Fruit fly (Drosophila melanogaster): Measurements from ENCODE around the gene CG3191.

CG3191 gene

DNA sequence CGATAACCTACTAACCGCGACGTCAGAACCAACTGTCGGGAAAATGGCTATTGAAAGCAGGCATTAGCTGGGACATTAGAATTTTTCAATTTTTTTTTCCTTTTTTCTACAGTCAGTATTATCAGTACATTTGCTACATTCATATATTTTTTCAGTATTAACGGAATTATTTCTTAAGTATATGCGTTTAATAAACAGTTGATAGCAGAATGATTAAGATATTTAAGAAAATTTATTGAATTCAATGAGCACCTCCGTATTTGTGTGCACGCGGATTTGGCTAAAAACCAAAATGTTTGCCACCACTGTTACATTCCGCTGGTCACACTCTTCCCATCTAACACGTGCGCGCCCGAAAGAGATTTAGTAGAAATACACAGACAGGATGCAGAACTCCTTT lies 10.7 kb upstream of the CG3191 start, which contains the start of the genes temp and CG3071 (continued):
- TF ChIP-seq CkIIα-i1 (GFP tag; IDR thresholded peaks at IDR 0.05) (no peak), dmrt11E (tag; optimal IDR thresholded peaks at IDR 0.05) (peak; percentile 54), Bteb2 (GFP tag; optimal IDR thresholded peaks at IDR 0.05) (peak; percentile 21), Hr39 (optimal IDR thresholded peaks at IDR 0.05) (no peak), Abd-B (GFP tag; optimal IDR thresholded peaks at IDR 0.05) (peak; percentile 73), slou (GFP tag; optimal IDR thresholded peaks at IDR 0.05) (peak; percentile 48), Dip3 (GFP tag; optimal IDR thresholded peaks at IDR 0.05) (peak; percentile 45), CG15696 (tag; optimal IDR thresholded peaks at IDR 0.05) (peak; percentile 68), CG4282 (GFP tag; optimal IDR thresholded peaks at IDR 0.05) (peak; percentile 31), ro (GFP tag; IDR thresholded peaks at IDR 0.05) (no peak), CG3163 (GFP tag; optimal IDR thresholded peaks at IDR 0.05) (peak; percentile 37), CG3847 (GFP tag; IDR thresholded peaks at IDR 0.05) (peak; percentile 75), CG8089 (GFP tag; optimal IDR thresholded peaks at IDR 0.05) (peak; percentile 7), CG11695 (GFP tag; IDR thresholded peaks at IDR 0.05) (0 out of 3 replicates have a peak, but pooled peaks have one; percentile 37), CG10209 (GFP tag; optimal IDR thresholded peaks at IDR 0.05) (peak; percentile 42), CG8478 (optimal IDR thresholded peaks at IDR 0.05) (no peak), bigmax (GFP tag; optimal IDR thresholded peaks at IDR 0.05) (no peak), Fer1 (GFP tag; optimal IDR thresholded peaks at IDR 0.05) (peak; percentile 63), CG17385 (GFP tag; optimal IDR thresholded peaks at IDR 0.05) (peak; percentile 44), CG1233 (GFP tag; optimal IDR thresholded peaks at IDR 0.05) (peak; percentile 50), HHEX (GFP tag; optimal IDR thresholded peaks at IDR 0.05) (peak; percentile 9), nmo (GFP tag; optimal IDR thresholded peaks at IDR 0.05) (peak; percentile 78), prd (optimal IDR thresholded peaks at IDR 0.05) (no peak), prd (GFP tag; IDR thresholded peaks at IDR 0.05) (peak; percentile 66; the same call in 2 of the 3 replicates), Med (GFP tag) (peak; percentile 88), H15 (GFP tag; IDR thresholded peaks at IDR 0.05) (no peak), CG31388 (GFP tag; optimal IDR thresholded peaks at IDR 0.05) (no peak), Nf-YC (tag; optimal IDR thresholded peaks at IDR 0.05) (peak; percentile 69), BEAF-32 (GFP tag; optimal IDR thresholded peaks at IDR 0.05) (peak; percentile 58), kah (GFP tag; optimal IDR thresholded peaks at IDR 0.05) (no peak), Rfx (GFP tag; IDR thresholded peaks at IDR 0.05) (peak; percentile 66; the same call in 1 of the 2 replicates), yki (optimal IDR thresholded peaks at IDR 0.05) (no peak), ranshi (GFP tag; IDR thresholded peaks at IDR 0.05) (no peak), esg (GFP tag; conservative IDR thresholded peaks at IDR 0.05) (peak; percentile 26; the same call in 1 of the 2 replicates), exex (tag; optimal IDR thresholded peaks at IDR 0.05) (peak; percentile 24), da (GFP tag; optimal IDR thresholded peaks at IDR 0.05) (no peak), CHES-1-like (GFP tag; optimal IDR thresholded peaks at IDR 0.05) (peak; percentile 46), CG32532 (GFP tag; IDR thresholded peaks at IDR 0.05) (peak; percentile 60), Nf-YA (GFP tag; IDR thresholded peaks at IDR 0.05) (no peak), fru (optimal IDR thresholded peaks at IDR 0.05) (no peak), CG6689 (GFP tag; IDR thresholded peaks at IDR 0.05) (peak; percentile 37), NfI (GFP tag; optimal IDR thresholded peaks at IDR 0.05) (peak; percentile 54), PHDP (tag; optimal IDR thresholded peaks at IDR 0.05) (peak; percentile 39), pb (GFP tag; optimal IDR thresholded peaks at IDR 0.05) (no peak), maf-S (GFP tag; optimal IDR thresholded peaks at IDR 0.05) (peak; percentile 70), Camta (GFP tag; optimal IDR thresholded peaks at IDR 0.05) (peak; percentile 56), CG10366 (GFP tag; IDR thresholded peaks at IDR 0.05) (peak; percentile 14; the same call in 1 of the 2 replicates), Spps (tag; optimal IDR thresholded peaks at IDR 0.05) (peak; percentile 5), CG32767 (GFP tag; IDR thresholded peaks at IDR 0.05) (peak; percentile 36; the same call in 1 of the 2 replicates), lab (GFP tag; optimal IDR thresholded peaks at IDR 0.05) (peak; percentile 73), vnd (GFP tag; IDR thresholded peaks at IDR 0.05; ENCODE audit: partially characterized antibody) (no peak), CG17186 (GFP tag; optimal IDR thresholded peaks at IDR 0.05) (peak; percentile 64), CG10267 (tag; optimal IDR thresholded peaks at IDR 0.05) (peak; percentile 65)

All from whole organism, embryonic.